Worm (Caenorhabditis elegans) whole organism, young adult: ENCODE results near the gene vha-6.

Experiments used
- B0336.3 ChIP-seq: fragments of 200-800 bp; sonication (Bioruptor generic); IDR thresholded peaks from 2 replicates; pipeline ENCODE4 v1.3.6; 2022; ENCODE audit warnings: missing genetic modification characterization, missing compliant biosample characterization
- D2030.7 ChIP-seq: fragments of 200-800 bp; sonication (Bioruptor generic); IDR thresholded peaks from 2 replicates; pipeline ENCODE4 v1.3.6; 2022; ENCODE audit warnings: missing genetic modification reagents, missing genetic modification characterization, missing compliant biosample characterization
- F10E7.11 ChIP-seq: sonication (generic microtip); optimal IDR thresholded peaks from 2 replicates; lab custom pipeline; 2017; ENCODE audit warnings: mild to moderate bottlenecking, missing genetic modification characterization, moderate library complexity, missing compliant biosample characterization
- F37B4.10 ChIP-seq: fragments of 200-800 bp; sonication (Bioruptor generic); IDR thresholded peaks from 2 replicates; pipeline ENCODE4 v1.3.6; 2022; ENCODE audit warnings: missing genetic modification characterization, missing compliant biosample characterization
- F39B2.1 ChIP-seq: fragments of 200-800 bp; sonication (Bioruptor generic); IDR thresholded peaks from 2 replicates; pipeline ENCODE4 v1.3.6; 2022; ENCODE audit warnings: missing genetic modification reagents, missing genetic modification characterization, missing compliant biosample characterization
- F49E8.2 ChIP-seq: sonication (generic microtip); optimal IDR thresholded peaks from 3 replicates; lab custom pipeline; 2017; ENCODE audit warnings: missing genetic modification characterization, mild to moderate bottlenecking, missing compliant biosample characterization, antibody characterized with exemption, moderate library complexity; ENCODE audit not compliant: insufficient read depth
- F52B5.7 ChIP-seq: sonication (generic microtip); optimal IDR thresholded peaks from 2 replicates; lab custom pipeline; 2016; ENCODE audit warnings: mild to moderate bottlenecking, missing genetic modification characterization, missing compliant biosample characterization
- F55B11.4 ChIP-seq: sonication (generic microtip); optimal IDR thresholded peaks from 2 replicates; lab custom pipeline; 2016; ENCODE audit warnings: missing compliant biosample characterization, missing genetic modification characterization, borderline replicate concordance; ENCODE audit not compliant: insufficient read depth
- T07F8.4 ChIP-seq: sonication (generic microtip); optimal IDR thresholded peaks from 2 replicates; lab custom pipeline; 2016; ENCODE audit warnings: mild to moderate bottlenecking, missing genetic modification characterization, moderate library complexity, missing compliant biosample characterization
- ZK185.1 ChIP-seq: sonication (generic microtip); optimal IDR thresholded peaks from 2 replicates; lab custom pipeline; 2016; ENCODE audit warnings: mild to moderate bottlenecking, missing genetic modification characterization, missing compliant biosample characterization; ENCODE audit not compliant: poor library complexity, severe bottlenecking
- akir-1 ChIP-seq: fragments of 200-800 bp; sonication (Bioruptor generic); optimal IDR thresholded peaks from 2 replicates; lab custom pipeline; 2018; ENCODE audit warnings: mild to moderate bottlenecking, missing genetic modification characterization, moderate library complexity, missing compliant biosample characterization
- ama-1 ChIP-seq, 3 experiments: fragments of 150-350 bp in 1 of 3; sonication (generic microtip) in 2 of 3; optimal IDR thresholded peaks; 2 replicates each; lab custom pipeline; 2014 to 2018; ENCODE audit warnings: missing biosample characterization in 2 of 3, missing genetic modification characterization in 2 of 3, missing genetic modification reagents in 2 of 3
- aptf-3 ChIP-seq: fragments of 200-800 bp; sonication (Bioruptor generic); IDR thresholded peaks from 2 replicates; pipeline ENCODE4 v1.3.6; 2022; ENCODE audit warnings: missing genetic modification characterization, missing compliant biosample characterization
- atf-7 ChIP-seq: sonication (generic microtip); optimal IDR thresholded peaks from 2 replicates; lab custom pipeline; 2017; ENCODE audit warnings: mild to moderate bottlenecking, missing genetic modification characterization, missing compliant biosample characterization
- bed-2 ChIP-seq: fragments of 200-800 bp; sonication (Bioruptor generic); IDR thresholded peaks from 2 replicates; pipeline ENCODE4 v1.3.6; 2022; ENCODE audit warnings: missing genetic modification reagents, missing genetic modification characterization, missing compliant biosample characterization
- ceh-100 ChIP-seq: fragments of 200-800 bp; sonication (Bioruptor generic); IDR thresholded peaks from 2 replicates; pipeline ENCODE4 v1.3.6; 2022; ENCODE audit warnings: missing genetic modification reagents, missing genetic modification characterization, missing compliant biosample characterization
- ceh-58 ChIP-seq: fragments of 200-800 bp; sonication (Bioruptor generic); IDR thresholded peaks from 2 replicates; pipeline ENCODE4 v1.3.6; 2022; ENCODE audit warnings: missing genetic modification characterization, missing compliant biosample characterization
- ceh-91 ChIP-seq: fragments of 200-800 bp; sonication (Bioruptor generic); IDR thresholded peaks from 2 replicates; pipeline ENCODE4 v1.3.6; 2022; ENCODE audit warnings: missing genetic modification reagents, missing genetic modification characterization, missing compliant biosample characterization
- dpl-1 ChIP-seq: fragments of 150-350 bp; optimal IDR thresholded peaks from 2 replicates; lab custom pipeline; 2014; ENCODE audit warnings: missing biosample characterization, missing genetic modification reagents, missing genetic modification characterization
- efl-1 ChIP-seq: fragments of 150-350 bp; optimal IDR thresholded peaks from 2 replicates; lab custom pipeline; 2014; ENCODE audit warnings: missing biosample characterization, missing genetic modification reagents, missing genetic modification characterization
- gei-17 ChIP-seq: fragments of 200-800 bp; sonication (Bioruptor generic); optimal IDR thresholded peaks from 2 replicates; lab custom pipeline; 2018; ENCODE audit warnings: mild to moderate bottlenecking, missing genetic modification characterization, missing compliant biosample characterization
- him-1 ChIP-seq: sonication (generic microtip); optimal IDR thresholded peaks from 2 replicates; lab custom pipeline; 2016; ENCODE audit warnings: missing genotype, missing genetic modification reagents, missing genetic modification characterization, missing compliant biosample characterization
- hlh-12 ChIP-seq: sonication (generic microtip); optimal IDR thresholded peaks from 2 replicates; lab custom pipeline; 2016; ENCODE audit warnings: missing genetic modification characterization, missing compliant biosample characterization
- hmg-1.2 ChIP-seq: fragments of 200-800 bp; sonication (Bioruptor generic); IDR thresholded peaks from 2 replicates; pipeline ENCODE4 v1.3.6; 2022; ENCODE audit warnings: missing genetic modification reagents, missing genetic modification characterization, missing compliant biosample characterization
- let-526 ChIP-seq: fragments of 200-800 bp; sonication (Bioruptor generic); IDR thresholded peaks from 2 replicates; pipeline ENCODE4 v1.3.6; 2022; ENCODE audit warnings: missing genetic modification reagents, missing genetic modification characterization, missing compliant biosample characterization
- lin-40 ChIP-seq: sonication (generic microtip); optimal IDR thresholded peaks from 2 replicates; lab custom pipeline; 2016; ENCODE audit warnings: missing genetic modification characterization, mild to moderate bottlenecking, missing compliant biosample characterization, missing genotype, missing genetic modification reagents
- lin-54 ChIP-seq: fragments of 200-800 bp; sonication (Bioruptor generic); optimal IDR thresholded peaks from 2 replicates; lab custom pipeline; 2018; ENCODE audit warnings: mild to moderate bottlenecking, missing genetic modification characterization, missing compliant biosample characterization
- lsy-27 ChIP-seq: sonication (generic microtip); optimal IDR thresholded peaks from 2 replicates; lab custom pipeline; 2017; ENCODE audit warnings: missing genetic modification characterization, mild to moderate bottlenecking, missing compliant biosample characterization, antibody characterized with exemption, missing genotype, borderline replicate concordance; ENCODE audit not compliant: insufficient read depth
- madf-10 ChIP-seq: sonication (generic microtip); optimal IDR thresholded peaks from 2 replicates; lab custom pipeline; 2016; ENCODE audit warnings: mild to moderate bottlenecking, missing genetic modification characterization, missing compliant biosample characterization
- mes-4 ChIP-seq: sonication (generic microtip); optimal IDR thresholded peaks from 2 replicates; lab custom pipeline; 2016; ENCODE audit warnings: missing genotype, missing genetic modification characterization, missing compliant biosample characterization
- nhr-120 ChIP-seq: fragments of 200-800 bp; sonication (Bioruptor generic); IDR thresholded peaks from 2 replicates; pipeline ENCODE4 v1.3.6; 2022; ENCODE audit warnings: missing genetic modification characterization, missing compliant biosample characterization
- nhr-179 ChIP-seq: sonication (generic microtip); optimal IDR thresholded peaks from 2 replicates; lab custom pipeline; 2016; ENCODE audit warnings: mild to moderate bottlenecking, missing genetic modification characterization, missing compliant biosample characterization
- nhr-90 ChIP-seq: sonication (generic microtip); optimal IDR thresholded peaks from 2 replicates; lab custom pipeline; 2016; ENCODE audit warnings: missing genotype, mild to moderate bottlenecking, missing genetic modification characterization, missing compliant biosample characterization
- rpc-1 ChIP-seq, 2 experiments: fragments of 150-350 bp in 1 of 2; sonication (generic microtip) in 1 of 2; optimal IDR thresholded peaks; 2 replicates each; lab custom pipeline; 2014 to 2018; ENCODE audit warnings: missing biosample characterization in 1 of 2, missing genetic modification characterization in 1 of 2, missing genetic modification reagents in 1 of 2, missing genotype in 1 of 2
- sdz-38 ChIP-seq: sonication (generic microtip); optimal IDR thresholded peaks from 2 replicates; lab custom pipeline; 2016; ENCODE audit warnings: missing genotype, missing genetic modification characterization, missing compliant biosample characterization
- sea-2 ChIP-seq: fragments of 200-800 bp; sonication (Bioruptor generic); IDR thresholded peaks from 2 replicates; pipeline ENCODE4 v1.3.6; 2022; ENCODE audit warnings: missing genetic modification characterization, missing compliant biosample characterization
- tbp1 ChIP-seq: fragments of 200-800 bp; sonication (Bioruptor generic); optimal IDR thresholded peaks from 2 replicates; lab custom pipeline; 2018; ENCODE audit warnings: mild to moderate bottlenecking, missing genetic modification characterization, missing compliant biosample characterization
- tbx-9 ChIP-seq: sonication (generic microtip); optimal IDR thresholded peaks from 2 replicates; lab custom pipeline; 2016; ENCODE audit warnings: borderline replicate concordance, missing genetic modification characterization, inconsistent platforms, missing compliant biosample characterization
- xnd-1 ChIP-seq: sonication (generic microtip); optimal IDR thresholded peaks from 2 replicates; lab custom pipeline; 2016; ENCODE audit warnings: missing genotype, missing genetic modification reagents, missing genetic modification characterization, missing compliant biosample characterization
- zfh-2 ChIP-seq: fragments of 200-800 bp; sonication (Bioruptor generic); conservative IDR thresholded peaks from 2 replicates; pipeline ENCODE4 v1.3.6; 2022; ENCODE audit warnings: missing genetic modification reagents, missing genetic modification characterization, missing compliant biosample characterization
- ztf-22 ChIP-seq: fragments of 200-800 bp; sonication (Bioruptor generic); optimal IDR thresholded peaks from 2 replicates; lab custom pipeline; 2018; ENCODE audit warnings: mild to moderate bottlenecking, missing genetic modification characterization, moderate library complexity, missing compliant biosample characterization
- ztf-6 ChIP-seq: fragments of 200-800 bp; sonication (Bioruptor generic); IDR thresholded peaks from 2 replicates; pipeline ENCODE4 v1.3.6; 2022; ENCODE audit warnings: missing genetic modification reagents, missing genetic modification characterization, missing compliant biosample characterization

vha-6 gene

DNA sequence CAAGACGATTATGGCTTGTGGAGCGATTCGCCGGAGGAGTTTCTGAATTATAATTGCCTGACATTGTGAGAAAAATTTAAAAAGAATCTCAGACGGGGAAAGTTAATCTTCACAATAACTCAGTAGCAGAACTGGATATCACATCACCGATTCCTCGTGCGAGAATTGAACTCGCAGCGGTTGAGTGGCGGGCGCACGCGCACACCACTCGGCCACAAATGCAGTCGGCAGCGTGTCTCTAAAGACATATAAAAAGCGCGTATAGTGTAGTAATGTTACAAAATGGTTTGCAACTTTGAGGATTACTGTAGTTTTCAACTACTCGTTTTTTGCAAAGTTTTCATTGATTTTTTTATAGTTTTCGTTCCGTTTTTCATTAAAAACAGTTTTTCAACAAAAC lies 46.3 kb upstream of the vha-6 start (continued):
- TF ChIP-seq madf-10 (tag; lab: Kevin White, UChicago) (peak; percentile 87), efl-1 (peak; percentile 25), lsy-27 (tag; lab: Kevin White, UChicago) (peak; percentile 72), F52B5.7 (peak; percentile 98), hlh-12 (tag; lab: Kevin White, UChicago) (peak; percentile 85), F39B2.1 (GFP tag; lab: Robert Waterston, UW) (peak; percentile 85; the same call in 1 of the 2 replicates), F49E8.2 (peak; percentile 24), bed-2 (no peak), akir-1 (GFP tag; lab: Kevin White, UChicago) (peak; percentile 66), ceh-100 (GFP tag; lab: Robert Waterston, UW) (peak; percentile 82), let-526 (GFP tag; lab: Robert Waterston, UW) (0 out of 2 replicates have a peak, but pooled peaks have one; percentile 79)

ce11 chrII:11479076-11479475 lies 40.8 kb upstream of the vha-6 start, which contains the start of gene W02B12.12:
Gene W02B12.12, minus strand, starts transcription at chrII:11479176.
- TF ChIP-seq T07F8.4 (tag; lab: Kevin White, UChicago) (no peak), nhr-179 (tag; lab: Kevin White, UChicago) (no peak), sdz-38 (tag; lab: Kevin White, UChicago) (no peak), xnd-1 (no peak), atf-7 (tag; lab: Kevin White, UChicago) (no peak), sea-2 (no peak), rpc-1 (optimal IDR thresholded peaks at IDR 0.05; lab: Kevin White, UChicago) (no peak), rpc-1 (tag; optimal IDR thresholded peaks at IDR 0.05; lab: Kevin White, UChicago) (no peak), gei-17 (GFP tag; lab: Kevin White, UChicago) (no peak), F10E7.11 (tag; lab: Kevin White, UChicago) (no peak), dpl-1 (GFP tag; lab: Kevin White, UChicago) (no peak), B0336.3 (GFP tag; lab: Robert Waterston, UW) (no peak)
- TF ChIP-seq, all 124 proteins: peak for 0

DNA sequence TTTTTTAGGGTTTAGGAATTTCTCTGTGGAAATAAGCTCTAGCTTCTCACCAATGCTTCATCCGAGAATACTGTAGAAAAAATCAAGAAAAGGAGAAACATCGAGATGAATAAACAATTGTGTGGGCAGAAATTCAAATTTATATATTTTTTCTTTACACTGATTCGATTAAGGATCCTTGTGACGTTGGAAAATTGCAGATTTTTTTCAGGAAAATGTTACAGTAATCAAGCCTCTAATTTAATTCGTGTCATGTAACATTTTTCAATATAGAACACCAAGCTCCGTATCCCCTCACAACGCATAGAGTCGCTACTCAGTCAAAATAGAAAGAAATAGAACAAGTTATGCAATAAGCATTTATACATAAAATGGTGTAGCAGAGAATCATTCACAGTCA lies 38.2 kb upstream of the vha-6 start, which contains the start of gene W02B12.16:
Gene W02B12.16, minus strand, starts transcription at position 101 of the 400 bp plus-strand sequence.
- TF ChIP-seq tbx-9 (no peak), F49E8.2 (no peak), F55B11.4 (tag; lab: Kevin White, UChicago) (no peak), nhr-90 (tag; lab: Kevin White, UChicago) (no peak), aptf-3 (no peak), F37B4.10 (no peak), ama-1 (optimal IDR thresholded peaks at IDR 0.05; lab: Kevin White, UChicago) (no peak), ama-1 (GFP tag; optimal IDR thresholded peaks at IDR 0.05; lab: Kevin White, UChicago) (no peak), ztf-6 (GFP tag; lab: Robert Waterston, UW) (no peak), tbp1 (GFP tag; lab: Kevin White, UChicago) (no peak)

- peak; percentile 88 for TF ChIP-seq lin-40 (tag; lab: Kevin White, UChicago)
- TF ChIP-seq rpc-1 (optimal IDR thresholded peaks at IDR 0.05; lab: Kevin White, UChicago) = no peak
- TF ChIP-seq rpc-1 (tag; optimal IDR thresholded peaks at IDR 0.05; lab: Kevin White, UChicago) = no peak
- peak; percentile 68 for TF ChIP-seq tbp1 (GFP tag; lab: Kevin White, UChicago)
- TF ChIP-seq nhr-120 (GFP tag; lab: Robert Waterston, UW) = no peak
- TF ChIP-seq ZK185.1 (tag; lab: Kevin White, UChicago) = peak; percentile 69
- TF ChIP-seq ceh-58 (GFP tag; lab: Robert Waterston, UW) = no peak
- peak; percentile 92 for TF ChIP-seq hmg-1.2 (GFP tag; lab: Robert Waterston, UW)
- peak; percentile 76 for TF ChIP-seq ceh-100 (GFP tag; lab: Robert Waterston, UW)
- TF ChIP-seq B0336.3 (GFP tag; lab: Robert Waterston, UW) = peak; percentile 85
- no peak for TF ChIP-seq sea-2
- peak; percentile 69; the same call in 1 of the 2 replicates for TF ChIP-seq zfh-2 (GFP tag; lab: Robert Waterston, UW)
- TF ChIP-seq T07F8.4 (tag; lab: Kevin White, UChicago) = no peak
- TF ChIP-seq lin-54 (GFP tag; lab: Kevin White, UChicago) = peak; percentile 87
- TF ChIP-seq mes-4 (tag; lab: Kevin White, UChicago) = no peak
- peak; percentile 35; the same call in 1 of the 2 replicates for TF ChIP-seq ceh-91
- TF ChIP-seq D2030.7 (GFP tag; lab: Robert Waterston, UW) = peak; percentile 80
- TF ChIP-seq tbx-9 = no peak
- no peak for TF ChIP-seq him-1 (tag; lab: Kevin White, UChicago)
- TF ChIP-seq ztf-22 (GFP tag; lab: Kevin White, UChicago) = no peak
Measured at ce11 chrII:11473525-11474181, 35.4 kb upstream of the vha-6 start, which contains the start of the genes metl-1 and W02B12.11. Gene metl-1, minus strand, starts transcription at chrII:11473575. Gene W02B12.11, plus strand, starts transcription at chrII:11473861.
